Fruit fly (Drosophila melanogaster): Measurements from ENCODE around the gene mrn.

Gene mrn

dm6 chr3L:15619626-15620247, 39.4 kb upstream of the mrn start, which contains the start of gene Phs (continued):
- 0 out of 3 replicates have a peak, but pooled peaks have one; percentile 33 for TF ChIP-seq CG7357 (GFP tag; IDR thresholded peaks at IDR 0.05)
- TF ChIP-seq CG30431 (GFP tag; optimal IDR thresholded peaks at IDR 0.05): peak; percentile 68
- TF ChIP-seq Stat92E (GFP tag; optimal IDR thresholded peaks at IDR 0.05): peak in 1 of 3 experiments; percentile 1
- no peak for TF ChIP-seq dati (GFP tag; IDR thresholded peaks at IDR 0.05)
- no peak for TF ChIP-seq TFAM (GFP tag; optimal IDR thresholded peaks at IDR 0.05)
- TF ChIP-seq CG8924 (tag; optimal IDR thresholded peaks at IDR 0.05): peak; percentile 38
- no peak for TF ChIP-seq CG1832 (GFP tag; optimal IDR thresholded peaks at IDR 0.05)
- TF ChIP-seq CG10274 (GFP tag; optimal IDR thresholded peaks at IDR 0.05): peak; percentile 43
- TF ChIP-seq fru (optimal IDR thresholded peaks at IDR 0.05): no peak
- TF ChIP-seq al (GFP tag; IDR thresholded peaks at IDR 0.05): peak; percentile 62
- 0 out of 3 replicates have a peak, but pooled peaks have one; percentile 53 for TF ChIP-seq gce (GFP tag; IDR thresholded peaks at IDR 0.05)
- no peak for TF ChIP-seq usp (GFP tag; optimal IDR thresholded peaks at IDR 0.05)
- TF ChIP-seq CG9876 (GFP tag; optimal IDR thresholded peaks at IDR 0.05): peak; percentile 83
- no peak for TF ChIP-seq CG10565 (GFP tag; optimal IDR thresholded peaks at IDR 0.05)
- TF ChIP-seq Hr51 (GFP tag; optimal IDR thresholded peaks at IDR 0.05): peak; percentile 4 to 91
- peak; percentile 78 for TF ChIP-seq CG30403 (GFP tag; optimal IDR thresholded peaks at IDR 0.05)
- peak; percentile 58 for TF ChIP-seq kni (GFP tag; optimal IDR thresholded peaks at IDR 0.05)
- no peak for TF ChIP-seq Tbp (GFP tag; optimal IDR thresholded peaks at IDR 0.05)
- peak; percentile 74 for TF ChIP-seq CG9215 (GFP tag; IDR thresholded peaks at IDR 0.05)
- peak; percentile 95 for TF ChIP-seq HmgD (GFP tag; optimal IDR thresholded peaks at IDR 0.05)
- peak; percentile 55 for TF ChIP-seq CG17829 (tag; optimal IDR thresholded peaks at IDR 0.05)
- TF ChIP-seq pho (GFP tag; optimal IDR thresholded peaks at IDR 0.05): peak; percentile 76
- no peak for TF ChIP-seq CG42726 (GFP tag; IDR thresholded peaks at IDR 0.05; ENCODE audit: partially characterized antibody)
- TF ChIP-seq CG6791 (GFP tag; IDR thresholded peaks at IDR 0.05; ENCODE audit: partially characterized antibody): peak; percentile 78
- TF ChIP-seq CG10979 (tag; optimal IDR thresholded peaks at IDR 0.05): peak; percentile 45
- peak; percentile 91 for TF ChIP-seq CG9609 (GFP tag; optimal IDR thresholded peaks at IDR 0.05)
- TF ChIP-seq CG33213 (GFP tag; optimal IDR thresholded peaks at IDR 0.05): peak; percentile 92
- peak; percentile 69 for TF ChIP-seq CG14014 (GFP tag; IDR thresholded peaks at IDR 0.05)
- TF ChIP-seq az2 (GFP tag; optimal IDR thresholded peaks at IDR 0.05): peak; percentile 69
- no peak for TF ChIP-seq Lim3 (GFP tag; IDR thresholded peaks at IDR 0.05)
- TF ChIP-seq CG12104 (GFP tag; optimal IDR thresholded peaks at IDR 0.05): peak; percentile 22
- no peak for TF ChIP-seq Eip74EF (GFP tag; optimal IDR thresholded peaks at IDR 0.05)
- TF ChIP-seq gro (GFP tag; optimal IDR thresholded peaks at IDR 0.05): peak; percentile 88
- TF ChIP-seq knrl (GFP tag; IDR thresholded peaks at IDR 0.05; ENCODE audit: partially characterized antibody): peak; percentile 37; the same call in 1 of the 3 replicates
- no peak for TF ChIP-seq tap (tag; optimal IDR thresholded peaks at IDR 0.05)
- TF ChIP-seq Atf6 (GFP tag; IDR thresholded peaks at IDR 0.05): peak; percentile 72
- TF ChIP-seq CG2889 (GFP tag; IDR thresholded peaks at IDR 0.05): no peak
- TF ChIP-seq Kr (GFP tag; optimal IDR thresholded peaks at IDR 0.05): no peak
- peak; percentile 56 for TF ChIP-seq CG8478 (optimal IDR thresholded peaks at IDR 0.05)
- TF ChIP-seq vnd (GFP tag; IDR thresholded peaks at IDR 0.05; ENCODE audit: partially characterized antibody): no peak
- TF ChIP-seq CG12219 (GFP tag; optimal IDR thresholded peaks at IDR 0.05): no peak
- TF ChIP-seq nau (GFP tag; optimal IDR thresholded peaks at IDR 0.05): peak; percentile 71
- peak; percentile 67 for TF ChIP-seq CG14050 (GFP tag; IDR thresholded peaks at IDR 0.05)
- TF ChIP-seq CG7928 (GFP tag; optimal IDR thresholded peaks at IDR 0.05): peak; percentile 36
- TF ChIP-seq CG17385 (GFP tag; optimal IDR thresholded peaks at IDR 0.05): peak; percentile 55
- peak; percentile 59 for TF ChIP-seq Sry-δ (GFP tag; optimal IDR thresholded peaks at IDR 0.05)
- TF ChIP-seq CG11560 (tag; IDR thresholded peaks at IDR 0.05): no peak
- peak; percentile 65 for TF ChIP-seq CG5953 (GFP tag; IDR thresholded peaks at IDR 0.05)
- peak; percentile 83 for TF ChIP-seq CG4424 (GFP tag; optimal IDR thresholded peaks at IDR 0.05)
- TF ChIP-seq Gug (GFP tag; IDR thresholded peaks at IDR 0.05): peak; percentile 80

All from whole organism, embryonic.